Worm (Caenorhabditis elegans) whole organism, L4 larva: ENCODE measurements around the gene cct-1.

Experiments
- ctbp-1 ChIP-seq: fragments of 200-800 bp; sonication (Bioruptor generic); IDR thresholded peaks from 2 replicates; pipeline ENCODE4 v1.3.6; 2022; ENCODE audit warnings: missing genetic modification reagents, missing genetic modification characterization, missing compliant biosample characterization
- dmd-9 ChIP-seq: fragments of 200-800 bp; sonication (Bioruptor generic); IDR thresholded peaks from 2 replicates; pipeline ENCODE4 v1.3.6; 2022; ENCODE audit warnings: missing genetic modification reagents, missing genetic modification characterization, missing compliant biosample characterization
- hlh-11 ChIP-seq: fragments of 200-800 bp; sonication (Bioruptor generic); optimal IDR thresholded peaks from 2 replicates; lab custom pipeline; 2018; ENCODE audit warnings: mild to moderate bottlenecking, missing genetic modification characterization, missing compliant biosample characterization
- lin-15B ChIP-seq: fragments of 150-350 bp; sonication (generic microtip); optimal IDR thresholded peaks from 3 replicates; lab custom pipeline; 2014; ENCODE audit warnings: missing biosample characterization, missing genetic modification characterization
- nhr-10 ChIP-seq: fragments of 150-350 bp; optimal IDR thresholded peaks from 2 replicates; lab custom pipeline; 2014; ENCODE audit warnings: missing biosample characterization, missing genetic modification characterization
- nhr-48 ChIP-seq: sonication (generic microtip); optimal IDR thresholded peaks from 2 replicates; lab custom pipeline; 2016; ENCODE audit warnings: mild to moderate bottlenecking, missing genetic modification characterization, missing compliant biosample characterization
- zag-1 ChIP-seq: fragments of 150-350 bp; optimal IDR thresholded peaks from 2 replicates; lab custom pipeline; 2014; ENCODE audit warnings: missing biosample characterization, missing genetic modification characterization
- zip-11 ChIP-seq: fragments of 200-800 bp; sonication (Bioruptor generic); IDR thresholded peaks from 2 replicates; pipeline ENCODE4 v1.3.6; 2022; ENCODE audit warnings: missing genetic modification characterization, missing compliant biosample characterization
- zip-2 ChIP-seq: fragments of 150-350 bp; optimal IDR thresholded peaks from 2 replicates; lab custom pipeline; 2014; ENCODE audit warnings: missing biosample characterization, missing genetic modification characterization

- TF ChIP-seq lin-15B (no peak), zip-2 (tag; lab: Kevin White, UChicago) (no peak), hlh-11 (no peak), ctbp-1 (GFP tag; lab: Robert Waterston, UW) (no peak), dmd-9 (GFP tag; lab: Robert Waterston, UW) (no peak), nhr-10 (tag; lab: Kevin White, UChicago) (no peak), zag-1 (tag; lab: Kevin White, UChicago) (no peak), zip-11 (GFP tag; lab: Robert Waterston, UW) (no peak), nhr-48 (tag; lab: Kevin White, UChicago) (no peak)
Measured at ce11 chrII:8230976-8231375, 45.7 kb downstream of the cct-1 start, which contains the start of gene M110.9.
